Worm (Caenorhabditis elegans): ENCODE results near the gene spp-6.

spp-6 gene

ce11 chrX:7322323-7322722 is 5.2 kb downstream of the spp-6 start, which contains the start of gene T08A9.13:
Gene T08A9.13, minus strand, starts transcription at chrX:7322423.
- TF ChIP-seq lim-7 (GFP tag; IDR thresholded peaks at IDR 0.05) (no peak), mxl-2 (GFP tag; conservative IDR thresholded peaks at IDR 0.05) (no peak), egl-27 (tag; optimal IDR thresholded peaks at IDR 0.05) (no peak), saeg-2 (GFP tag; IDR thresholded peaks at IDR 0.05) (no peak), ces-1 (GFP tag; optimal IDR thresholded peaks at IDR 0.05) (no peak), spr-3 (GFP tag; optimal IDR thresholded peaks at IDR 0.05) (no peak), ZK337.2 (GFP tag; IDR thresholded peaks at IDR 0.05) (no peak), mdt-29 (GFP tag; IDR thresholded peaks at IDR 0.05) (no peak), ceh-20 (GFP tag; IDR thresholded peaks at IDR 0.05) (no peak), lsy-2 (tag; optimal IDR thresholded peaks at IDR 0.05) (no peak), nhr-237 (tag; optimal IDR thresholded peaks at IDR 0.05) (no peak)

ce11 chrX:7323604-7324003 is 6.5 kb downstream of the spp-6 start:
- TF ChIP-seq egl-27 (tag; optimal IDR thresholded peaks at IDR 0.05), result no peak
- peak in 1 of 2 experiments; percentile 13 for TF ChIP-seq hif-1 (tag; optimal IDR thresholded peaks at IDR 0.05)
- peak; percentile 87 for TF ChIP-seq dmd-8 (GFP tag; IDR thresholded peaks at IDR 0.05)
- peak; percentile 60; the same call in 1 of the 2 replicates for TF ChIP-seq nhr-42 (GFP tag; IDR thresholded peaks at IDR 0.05)
- TF ChIP-seq aly-2 (tag; optimal IDR thresholded peaks at IDR 0.05), result no peak
- peak; percentile 42 for TF ChIP-seq spr-1 (tag; optimal IDR thresholded peaks at IDR 0.05)
- TF ChIP-seq F37D6.2 (tag; optimal IDR thresholded peaks at IDR 0.05), result no peak
- peak; percentile 75 for TF ChIP-seq ztf-7 (tag; optimal IDR thresholded peaks at IDR 0.05)
- no peak for TF ChIP-seq zag-1 (tag; optimal IDR thresholded peaks at IDR 0.05)
- 0 out of 2 replicates have a peak, but pooled peaks have one; percentile 51 for TF ChIP-seq tra-1 (GFP tag; IDR thresholded peaks at IDR 0.05)
- TF ChIP-seq nhr-28 (tag; optimal IDR thresholded peaks at IDR 0.05), result peak; percentile 5
- peak; percentile 57 for TF ChIP-seq lir-3 (tag; optimal IDR thresholded peaks at IDR 0.05)
- TF ChIP-seq cey-2 (tag; optimal IDR thresholded peaks at IDR 0.05; ENCODE audit: borderline replicate concordance, insufficient read depth), result no peak
- TF ChIP-seq tag-97 (GFP tag; IDR thresholded peaks at IDR 0.05), result no peak
- TF ChIP-seq rbr-2 (tag; optimal IDR thresholded peaks at IDR 0.05), result peak; percentile 42
- TF ChIP-seq zfp-3 (GFP tag; conservative IDR thresholded peaks at IDR 0.05), result no peak
- TF ChIP-seq mdt-29 (GFP tag; IDR thresholded peaks at IDR 0.05), result no peak
- peak; percentile 68 for TF ChIP-seq dmd-6 (GFP tag; IDR thresholded peaks at IDR 0.05)
- 0 out of 2 replicates have a peak, but pooled peaks have one; percentile 58 for TF ChIP-seq Y75B8A.6 (GFP tag; IDR thresholded peaks at IDR 0.05)
- no peak for TF ChIP-seq ceh-82 (tag; optimal IDR thresholded peaks at IDR 0.05)
- no peak; the same call in 1 of the 2 replicates for TF ChIP-seq ZK337.2 (GFP tag; IDR thresholded peaks at IDR 0.05)
- no peak for TF ChIP-seq ama-1 (optimal IDR thresholded peaks at IDR 0.05)
- no peak for TF ChIP-seq nhr-237 (tag; optimal IDR thresholded peaks at IDR 0.05)
- no peak for TF ChIP-seq unc-39 (tag; optimal IDR thresholded peaks at IDR 0.05)
- no peak for TF ChIP-seq unc-62 (GFP tag; optimal IDR thresholded peaks at IDR 0.05 in 1 of 2)
- no peak for TF ChIP-seq unc-62 (tag; optimal IDR thresholded peaks at IDR 0.05)
- TF ChIP-seq nhr-76 (tag; optimal IDR thresholded peaks at IDR 0.05), result no peak
- TF ChIP-seq hlh-30 (tag; optimal IDR thresholded peaks at IDR 0.05; ENCODE audit: insufficient read depth), result peak; percentile 34
- peak; percentile 62 for TF ChIP-seq ctbp-1 (GFP tag; IDR thresholded peaks at IDR 0.05)
- no peak for TF ChIP-seq pqm-1 (tag; optimal IDR thresholded peaks at IDR 0.05)
- peak; percentile 22 for TF ChIP-seq lin-13 (GFP tag; optimal IDR thresholded peaks at IDR 0.05)
- 0 out of 2 replicates have a peak, but pooled peaks have one; percentile 33 for TF ChIP-seq ceh-20 (GFP tag; IDR thresholded peaks at IDR 0.05)
- TF ChIP-seq mep-1 (tag; optimal IDR thresholded peaks at IDR 0.05), result peak; percentile 54
- peak; percentile 77 for TF ChIP-seq T26A8.4 (GFP tag; IDR thresholded peaks at IDR 0.05)
- TF ChIP-seq saeg-2 (GFP tag; IDR thresholded peaks at IDR 0.05), result 0 out of 2 replicates have a peak, but pooled peaks have one; percentile 27
- peak; percentile 42 for TF ChIP-seq mes-2 (tag; optimal IDR thresholded peaks at IDR 0.05; ENCODE audit: poor library complexity, severe bottlenecking)
- TF ChIP-seq nhr-111 (GFP tag; optimal IDR thresholded peaks at IDR 0.05), result peak; percentile 72
- TF ChIP-seq nhr-102 (tag; optimal IDR thresholded peaks at IDR 0.05), result peak; percentile 67
- peak; percentile 39; the same call in 1 of the 2 replicates for TF ChIP-seq nhr-41 (GFP tag; IDR thresholded peaks at IDR 0.05)
- TF ChIP-seq nhr-48 (tag; optimal IDR thresholded peaks at IDR 0.05), result peak; percentile 70
- TF ChIP-seq lin-39 (tag; optimal IDR thresholded peaks at IDR 0.05), result no peak
- TF ChIP-seq fkh-10 (GFP tag; optimal IDR thresholded peaks at IDR 0.05), result no peak
- TF ChIP-seq nhr-11 (tag; optimal IDR thresholded peaks at IDR 0.05), result no peak
- TF ChIP-seq snpc-1.2 (GFP tag; IDR thresholded peaks at IDR 0.05), result peak; percentile 86
